Worm (Caenorhabditis elegans) whole organism, L4 larva: ENCODE results near the gene F32D8.14.

ENCODE experiments used
- D1046.2 ChIP-seq: fragments of 200-800 bp; sonication (Bioruptor generic); IDR thresholded peaks from 2 replicates; pipeline ENCODE4 v1.3.6; 2022; ENCODE audit warnings: missing genetic modification characterization, missing compliant biosample characterization
- F26F4.8 ChIP-seq: fragments of 200-800 bp; sonication (Bioruptor generic); conservative IDR thresholded peaks from 2 replicates; pipeline ENCODE4 v1.3.6; 2022; ENCODE audit warnings: missing genetic modification characterization, missing compliant biosample characterization
- F37D6.2 ChIP-seq: sonication (generic microtip); optimal IDR thresholded peaks from 2 replicates; lab custom pipeline; 2016; ENCODE audit warnings: mild to moderate bottlenecking, missing genetic modification characterization, missing compliant biosample characterization
- F44E2.7 ChIP-seq: fragments of 200-800 bp; sonication (Bioruptor generic); IDR thresholded peaks from 2 replicates; pipeline ENCODE4 v2.1.2; 2022; ENCODE audit warnings: missing genetic modification characterization, missing compliant biosample characterization
- T20F7.1 ChIP-seq: fragments of 200-800 bp; sonication (Bioruptor generic); optimal IDR thresholded peaks from 2 replicates; lab custom pipeline; 2018; ENCODE audit warnings: mild to moderate bottlenecking, missing genetic modification characterization, missing compliant biosample characterization
- T26A8.4 ChIP-seq: fragments of 200-800 bp; sonication (Bioruptor generic); IDR thresholded peaks from 2 replicates; pipeline ENCODE4 v1.3.6; 2022; ENCODE audit warnings: missing genetic modification characterization, missing compliant biosample characterization
- ZK337.2 ChIP-seq: fragments of 200-800 bp; sonication (Bioruptor generic); IDR thresholded peaks from 2 replicates; pipeline ENCODE4 v1.3.6; 2022; ENCODE audit warnings: missing genetic modification reagents, missing genetic modification characterization, missing compliant biosample characterization
- ZK546.5 ChIP-seq, 2 experiments: sonication (generic microtip); optimal IDR thresholded peaks; 2 replicates each; lab custom pipeline; 2017; ENCODE audit warnings: missing biosample characterization in 2 of 2, missing genetic modification characterization in 2 of 2
- aha-1 ChIP-seq: fragments of 150-350 bp; peaks from one replicate; lab custom pipeline; 2014; ENCODE audit warnings: missing biosample characterization, missing genetic modification characterization
- ama-1 ChIP-seq: fragments of 150-350 bp; optimal IDR thresholded peaks from 2 replicates; lab custom pipeline; 2014; ENCODE audit warnings: inconsistent platforms, mixed read lengths
- attf-4 ChIP-seq: sonication (generic microtip); optimal IDR thresholded peaks from 3 replicates; lab custom pipeline; 2017; ENCODE audit warnings: missing biosample characterization, missing genetic modification characterization
- ceh-62 ChIP-seq: sonication (generic microtip); optimal IDR thresholded peaks from 2 replicates; lab custom pipeline; 2017; ENCODE audit warnings: missing biosample characterization, missing genetic modification characterization
- ces-1 ChIP-seq: fragments of 150-350 bp; sonication (generic microtip); optimal IDR thresholded peaks from 4 replicates; lab custom pipeline; 2014; ENCODE audit warnings: missing biosample characterization, missing genetic modification reagents, missing genetic modification characterization
- cey-2 ChIP-seq: sonication (generic microtip); optimal IDR thresholded peaks from 3 replicates; lab custom pipeline; 2017; ENCODE audit warnings: missing genetic modification characterization, mild to moderate bottlenecking, missing compliant biosample characterization, antibody characterized with exemption, borderline replicate concordance; ENCODE audit not compliant: insufficient read depth
- ctbp-1 ChIP-seq: fragments of 200-800 bp; sonication (Bioruptor generic); IDR thresholded peaks from 2 replicates; pipeline ENCODE4 v1.3.6; 2022; ENCODE audit warnings: missing genetic modification reagents, missing genetic modification characterization, missing compliant biosample characterization
- daf-12 ChIP-seq: fragments of 150-350 bp; optimal IDR thresholded peaks from 2 replicates; lab custom pipeline; 2014; ENCODE audit warnings: missing biosample characterization, missing genetic modification reagents, missing genetic modification characterization
- dmd-8 ChIP-seq: fragments of 200-800 bp; sonication (Bioruptor generic); IDR thresholded peaks from 2 replicates; pipeline ENCODE4 v1.3.6; 2022; ENCODE audit warnings: missing genetic modification characterization, missing compliant biosample characterization
- dmd-9 ChIP-seq: fragments of 200-800 bp; sonication (Bioruptor generic); IDR thresholded peaks from 2 replicates; pipeline ENCODE4 v1.3.6; 2022; ENCODE audit warnings: missing genetic modification reagents, missing genetic modification characterization, missing compliant biosample characterization
- duxl-1 ChIP-seq: sonication (generic microtip); optimal IDR thresholded peaks from 2 replicates; lab custom pipeline; 2016; ENCODE audit warnings: mild to moderate bottlenecking, missing genetic modification characterization, moderate library complexity, missing compliant biosample characterization; ENCODE audit not compliant: poor library complexity
- egl-43 ChIP-seq: fragments of 200-800 bp; sonication (Bioruptor generic); IDR thresholded peaks from 2 replicates; pipeline ENCODE4 v1.3.6; 2022; ENCODE audit warnings: missing genetic modification reagents, missing genetic modification characterization, missing compliant biosample characterization
- fkh-10 ChIP-seq: fragments of 150-350 bp; optimal IDR thresholded peaks from 2 replicates; lab custom pipeline; 2014; ENCODE audit warnings: missing biosample characterization, missing genetic modification reagents, missing genetic modification characterization
- jun-1 ChIP-seq: fragments of 150-350 bp; optimal IDR thresholded peaks from 2 replicates; lab custom pipeline; 2014; ENCODE audit warnings: missing biosample characterization, missing genetic modification reagents, missing genetic modification characterization
- lim-7 ChIP-seq: fragments of 200-800 bp; sonication (Bioruptor generic); IDR thresholded peaks from 2 replicates; pipeline ENCODE4 v1.3.6; 2022; ENCODE audit warnings: missing genetic modification characterization, missing compliant biosample characterization
- lin-1 ChIP-seq: fragments of 200-800 bp; sonication (Bioruptor generic); IDR thresholded peaks from 2 replicates; pipeline ENCODE4 v1.3.6; 2022; ENCODE audit warnings: missing genetic modification reagents, missing genetic modification characterization, missing compliant biosample characterization
- lin-13 ChIP-seq: fragments of 150-350 bp; optimal IDR thresholded peaks from 2 replicates; lab custom pipeline; 2014; ENCODE audit warnings: missing biosample characterization, missing genetic modification reagents, missing genetic modification characterization
- lin-15B ChIP-seq: fragments of 150-350 bp; sonication (generic microtip); optimal IDR thresholded peaks from 3 replicates; lab custom pipeline; 2014; ENCODE audit warnings: missing biosample characterization, missing genetic modification characterization
- lin-38 ChIP-seq: fragments of 200-800 bp; sonication (Bioruptor generic); IDR thresholded peaks from 2 replicates; pipeline ENCODE4 v1.3.6; 2022; ENCODE audit warnings: missing genetic modification reagents, missing genetic modification characterization, missing compliant biosample characterization
- madf-5 ChIP-seq, 2 experiments: fragments of 200-800 bp; sonication (Bioruptor generic); IDR thresholded peaks; 2 replicates each; pipeline ENCODE4 v1.3.6; 2022; ENCODE audit warnings: missing compliant biosample characterization in 2 of 2, missing genetic modification characterization in 2 of 2
- mep-1 ChIP-seq: fragments of 150-350 bp; sonication (generic microtip); optimal IDR thresholded peaks from 3 replicates; lab custom pipeline; 2014; ENCODE audit warnings: missing biosample characterization, missing genetic modification characterization
- mes-2 ChIP-seq: sonication (generic microtip); optimal IDR thresholded peaks from 2 replicates; lab custom pipeline; 2016; ENCODE audit warnings: missing genotype, mild to moderate bottlenecking, missing genetic modification characterization, missing compliant biosample characterization; ENCODE audit not compliant: poor library complexity, severe bottlenecking
- mxl-2 ChIP-seq: fragments of 200-800 bp; sonication (Bioruptor generic); conservative IDR thresholded peaks from 2 replicates; pipeline ENCODE4 v1.3.6; 2022; ENCODE audit warnings: missing genetic modification reagents, missing genetic modification characterization, missing compliant biosample characterization
- nhr-10 ChIP-seq: fragments of 150-350 bp; optimal IDR thresholded peaks from 2 replicates; lab custom pipeline; 2014; ENCODE audit warnings: missing biosample characterization, missing genetic modification characterization
- nhr-11 ChIP-seq: fragments of 150-350 bp; optimal IDR thresholded peaks from 2 replicates; lab custom pipeline; 2014; ENCODE audit warnings: missing biosample characterization, missing genetic modification characterization
- nhr-25 ChIP-seq: sonication (generic microtip); optimal IDR thresholded peaks from 2 replicates; lab custom pipeline; 2017; ENCODE audit warnings: missing genetic modification characterization, mild to moderate bottlenecking, missing compliant biosample characterization, antibody characterized with exemption, moderate library complexity, borderline replicate concordance; ENCODE audit not compliant: insufficient read depth
- nhr-28 ChIP-seq: fragments of 150-350 bp; optimal IDR thresholded peaks from 2 replicates; lab custom pipeline; 2014; ENCODE audit warnings: missing biosample characterization, missing genetic modification characterization
- nhr-41 ChIP-seq: fragments of 200-800 bp; sonication (Bioruptor generic); IDR thresholded peaks from 2 replicates; pipeline ENCODE4 v1.3.6; 2022; ENCODE audit warnings: missing genetic modification reagents, missing genetic modification characterization, missing compliant biosample characterization
- nhr-42 ChIP-seq: fragments of 200-800 bp; sonication (Bioruptor generic); IDR thresholded peaks from 2 replicates; pipeline ENCODE4 v1.3.6; 2022; ENCODE audit warnings: missing genetic modification characterization, missing compliant biosample characterization
- nhr-6 ChIP-seq: fragments of 150-350 bp; optimal IDR thresholded peaks from 2 replicates; lab custom pipeline; 2014; ENCODE audit warnings: missing biosample characterization, missing genetic modification characterization
- php-3 ChIP-seq: fragments of 200-800 bp; sonication (Bioruptor generic); IDR thresholded peaks from 2 replicates; pipeline ENCODE4 v1.3.6; 2022; ENCODE audit warnings: missing genetic modification reagents, missing genetic modification characterization, missing compliant biosample characterization
- rbr-2 ChIP-seq: sonication (generic microtip); optimal IDR thresholded peaks from 2 replicates; lab custom pipeline; 2016; ENCODE audit warnings: missing genotype, missing genetic modification characterization, missing compliant biosample characterization
- sdz-12 ChIP-seq: fragments of 200-800 bp; sonication (Bioruptor generic); optimal IDR thresholded peaks from 2 replicates; lab custom pipeline; 2018; ENCODE audit warnings: mild to moderate bottlenecking, missing genetic modification characterization, missing compliant biosample characterization
- snpc-1.2 ChIP-seq: fragments of 200-800 bp; sonication (Bioruptor generic); IDR thresholded peaks from 2 replicates; pipeline ENCODE4 v1.3.6; 2022; ENCODE audit warnings: missing genetic modification reagents, missing genetic modification characterization, missing compliant biosample characterization
- spr-1 ChIP-seq: sonication (generic microtip); optimal IDR thresholded peaks from 2 replicates; lab custom pipeline; 2016; ENCODE audit warnings: mild to moderate bottlenecking, missing genetic modification characterization, missing compliant biosample characterization
- spr-3 ChIP-seq: fragments of 200-800 bp; sonication (Bioruptor generic); optimal IDR thresholded peaks from 2 replicates; lab custom pipeline; 2018; ENCODE audit warnings: mild to moderate bottlenecking, missing genetic modification characterization, missing compliant biosample characterization
- tra-1 ChIP-seq: fragments of 200-800 bp; sonication (Bioruptor generic); IDR thresholded peaks from 2 replicates; pipeline ENCODE4 v1.3.6; 2022; ENCODE audit warnings: missing genetic modification reagents, missing genetic modification characterization, missing compliant biosample characterization
- unc-130 ChIP-seq: sonication (generic microtip); optimal IDR thresholded peaks from 2 replicates; lab custom pipeline; 2016; ENCODE audit warnings: missing genetic modification reagents, missing genetic modification characterization, missing compliant biosample characterization
- unc-39 ChIP-seq: sonication (generic microtip); optimal IDR thresholded peaks from 2 replicates; lab custom pipeline; 2017; ENCODE audit warnings: missing biosample characterization, missing genetic modification characterization
- zfp-2 ChIP-seq: sonication (generic microtip); optimal IDR thresholded peaks from 2 replicates; lab custom pipeline; 2016; ENCODE audit warnings: mild to moderate bottlenecking, missing genetic modification characterization, missing compliant biosample characterization
- zfp-3 ChIP-seq: fragments of 200-800 bp; sonication (Bioruptor generic); conservative IDR thresholded peaks from 2 replicates; pipeline ENCODE4 v1.3.6; 2022; ENCODE audit warnings: missing genetic modification reagents, missing genetic modification characterization, missing compliant biosample characterization
- zip-11 ChIP-seq: fragments of 200-800 bp; sonication (Bioruptor generic); IDR thresholded peaks from 2 replicates; pipeline ENCODE4 v1.3.6; 2022; ENCODE audit warnings: missing genetic modification characterization, missing compliant biosample characterization
- ztf-11 ChIP-seq: fragments of 150-350 bp; optimal IDR thresholded peaks from 2 replicates; lab custom pipeline; 2014; ENCODE audit warnings: missing biosample characterization, missing genetic modification characterization
- ztf-7 ChIP-seq: fragments of 150-350 bp; optimal IDR thresholded peaks from 2 replicates; lab custom pipeline; 2014; ENCODE audit warnings: missing biosample characterization, missing genetic modification characterization

F32D8.14 gene

DNA sequence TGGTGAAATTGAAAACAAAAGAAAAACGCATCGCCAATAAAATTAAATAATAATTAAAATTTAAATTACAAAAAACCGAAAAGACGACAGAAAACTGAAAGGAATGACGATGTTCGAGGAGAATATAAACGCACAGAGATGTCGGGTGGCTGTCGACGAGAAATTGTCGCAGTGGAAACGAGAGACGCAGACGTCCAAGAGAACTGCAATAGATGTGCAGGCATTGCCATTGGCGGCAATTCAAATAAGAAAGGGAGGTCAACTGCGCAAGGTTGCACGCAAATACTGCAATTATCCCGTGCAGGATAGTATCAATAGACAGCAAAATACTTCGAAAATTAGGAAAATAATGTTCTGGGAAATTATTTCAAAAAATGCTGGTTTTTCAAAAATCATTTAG, 2.6 kb upstream of the F32D8.14 start (continued):
- TF ChIP-seq lin-38 (peak; percentile 98), sdz-12 (GFP tag; lab: Kevin White, UChicago) (peak; percentile 93), lin-1 (GFP tag; lab: Robert Waterston, UW) (peak; percentile 97), F26F4.8 (GFP tag; lab: Robert Waterston, UW) (no peak), jun-1 (peak; percentile 93), lin-15B (tag; lab: Kevin White, UChicago) (peak; percentile 93), zip-11 (GFP tag; lab: Robert Waterston, UW) (0 out of 2 replicates have a peak, but pooled peaks have one; percentile 12), nhr-10 (tag; lab: Kevin White, UChicago) (peak; percentile 95), ztf-11 (tag; lab: Kevin White, UChicago) (peak; percentile 22), ctbp-1 (GFP tag; lab: Robert Waterston, UW) (peak; percentile 97), fkh-10 (peak; percentile 95), ces-1 (GFP tag; lab: Kevin White, UChicago) (peak; percentile 66), mxl-2 (GFP tag; lab: Robert Waterston, UW) (peak; percentile 83), unc-130 (peak; percentile 97), madf-5 (GFP tag; IDR thresholded peaks at IDR 0.05; lab: Robert Waterston, UW) (peak; percentile 84 to 88), zfp-2 (tag; lab: Kevin White, UChicago) (peak; percentile 94), attf-4 (tag; lab: Kevin White, UChicago) (peak; percentile 39), nhr-28 (tag; lab: Kevin White, UChicago) (peak; percentile 97), spr-1 (tag; lab: Kevin White, UChicago) (peak; percentile 95), duxl-1 (peak; percentile 96), ZK546.5 (tag; optimal IDR thresholded peaks at IDR 0.05; lab: Kevin White, UChicago) (peak; percentile 97 to 100), php-3 (GFP tag; lab: Robert Waterston, UW) (peak; percentile 95), daf-12 (tag; lab: Kevin White, UChicago) (no peak), cey-2 (tag; lab: Kevin White, UChicago) (peak; percentile 23), zfp-3 (GFP tag; lab: Robert Waterston, UW) (peak; percentile 98), mes-2 (tag; lab: Kevin White, UChicago) (peak; percentile 99), spr-3 (peak; percentile 94), unc-39 (tag; lab: Kevin White, UChicago) (peak; percentile 13), nhr-11 (tag; lab: Kevin White, UChicago) (peak; percentile 98), lin-13 (GFP tag; lab: Kevin White, UChicago) (peak; percentile 96), ztf-7 (tag; lab: Kevin White, UChicago) (peak; percentile 92), nhr-6 (tag; lab: Kevin White, UChicago) (peak; percentile 99), rbr-2 (tag; lab: Kevin White, UChicago) (peak; percentile 98), ama-1 (peak; percentile 75), dmd-9 (GFP tag; lab: Robert Waterston, UW) (peak; percentile 84), T26A8.4 (GFP tag; lab: Robert Waterston, UW) (peak; percentile 98), lim-7 (peak; percentile 52; the same call in 1 of the 2 replicates), egl-43 (peak; percentile 94), dmd-8 (GFP tag; lab: Robert Waterston, UW) (no peak), nhr-25 (tag; lab: Kevin White, UChicago) (peak; percentile 98), F44E2.7 (GFP tag; lab: Robert Waterston, UW) (0 out of 2 replicates have a peak, but pooled peaks have one; percentile 35), F37D6.2 (tag; lab: Kevin White, UChicago) (peak; percentile 94), nhr-42 (GFP tag; lab: Robert Waterston, UW) (peak; percentile 97), ceh-62 (tag; lab: Kevin White, UChicago) (no peak), aha-1 (peak; percentile 100), D1046.2 (GFP tag; lab: Robert Waterston, UW) (peak; percentile 96), ZK337.2 (peak; percentile 89), snpc-1.2 (no peak; the same call in 1 of the 2 replicates), nhr-41 (GFP tag; lab: Robert Waterston, UW) (peak; percentile 97), T20F7.1 (GFP tag; lab: Kevin White, UChicago) (peak; percentile 94), mep-1 (tag; lab: Kevin White, UChicago) (peak; percentile 99), tra-1 (GFP tag; lab: Robert Waterston, UW) (peak; percentile 98)
